Fruit fly (Drosophila melanogaster): ENCODE results near the gene pn.

Gene pn

DNA sequence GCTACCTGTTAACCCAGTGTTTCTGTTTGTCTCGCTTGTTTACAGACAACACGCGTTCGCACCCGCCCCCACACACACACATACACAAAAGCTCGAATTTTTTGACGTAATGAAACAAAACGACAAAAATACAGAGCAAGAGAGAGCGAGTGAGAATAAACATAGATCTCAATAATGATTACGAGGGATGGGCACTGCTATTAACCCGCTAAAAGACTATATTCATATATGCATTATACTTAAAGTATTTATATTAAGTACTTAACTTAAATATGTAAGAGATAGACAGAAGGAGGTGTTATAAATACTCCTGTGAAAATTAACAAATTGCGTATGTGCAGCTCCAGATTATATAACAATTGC, 39.2 kb upstream of the pn start (continued):
- TF ChIP-seq CG43689 (GFP tag; IDR thresholded peaks at IDR 0.05), result peak; percentile 63
- peak; percentile 23 for TF ChIP-seq Camta (GFP tag; optimal IDR thresholded peaks at IDR 0.05)
- TF ChIP-seq Nf-YB (GFP tag; optimal IDR thresholded peaks at IDR 0.05), result peak; percentile 8
- peak; percentile 65 for TF ChIP-seq schlank (tag; optimal IDR thresholded peaks at IDR 0.05)
- TF ChIP-seq CG12744 (GFP tag; optimal IDR thresholded peaks at IDR 0.05), result no peak
- TF ChIP-seq nom (GFP tag; optimal IDR thresholded peaks at IDR 0.05), result no peak
- no peak for TF ChIP-seq CG2116 (GFP tag; optimal IDR thresholded peaks at IDR 0.05)
- no peak for TF ChIP-seq hb (GFP tag; IDR thresholded peaks at IDR 0.05; ENCODE audit: partially characterized antibody)
- no peak for TF ChIP-seq jing (GFP tag; optimal IDR thresholded peaks at IDR 0.05)
- no peak for TF ChIP-seq ttk (GFP tag; IDR thresholded peaks at IDR 0.05)
- TF ChIP-seq CG11093 (GFP tag; IDR thresholded peaks at IDR 0.05), result no peak; the same call in 2 of the 3 replicates
- TF ChIP-seq ap (GFP tag; IDR thresholded peaks at IDR 0.05), result no peak
- no peak for TF ChIP-seq oc (tag; optimal IDR thresholded peaks at IDR 0.05)
- TF ChIP-seq insv (GFP tag; optimal IDR thresholded peaks at IDR 0.05), result peak in 1 of 2 experiments; percentile 38
- peak; percentile 38 for TF ChIP-seq fd102C (GFP tag; optimal IDR thresholded peaks at IDR 0.05)
- TF ChIP-seq Sry-δ (GFP tag; optimal IDR thresholded peaks at IDR 0.05), result no peak
- TF ChIP-seq CG15696 (tag; optimal IDR thresholded peaks at IDR 0.05), result no peak
- TF ChIP-seq C15 (GFP tag; IDR thresholded peaks at IDR 0.05), result no peak
- no peak for TF ChIP-seq CG10979 (tag; optimal IDR thresholded peaks at IDR 0.05)
- TF ChIP-seq lola (GFP tag; optimal IDR thresholded peaks at IDR 0.05), result no peak
- no peak for TF ChIP-seq bigmax (GFP tag; optimal IDR thresholded peaks at IDR 0.05)
- peak in 1 of 2 experiments; percentile 9 for TF ChIP-seq Eip74EF (GFP tag; optimal IDR thresholded peaks at IDR 0.05)
- no peak for TF ChIP-seq Atf3 (GFP tag; optimal IDR thresholded peaks at IDR 0.05)
- peak; percentile 3 for TF ChIP-seq Hr3 (GFP tag; optimal IDR thresholded peaks at IDR 0.05)
- peak; percentile 51 for TF ChIP-seq CG8924 (tag; optimal IDR thresholded peaks at IDR 0.05)
- no peak for TF ChIP-seq trh (GFP tag; optimal IDR thresholded peaks at IDR 0.05)
- TF ChIP-seq her (GFP tag; optimal IDR thresholded peaks at IDR 0.05), result peak; percentile 4
- no peak for TF ChIP-seq da (GFP tag; optimal IDR thresholded peaks at IDR 0.05)
- no peak for TF ChIP-seq CG9727 (GFP tag; optimal IDR thresholded peaks at IDR 0.05)
- TF ChIP-seq Lim3 (GFP tag; IDR thresholded peaks at IDR 0.05), result no peak
- TF ChIP-seq sr (GFP tag; IDR thresholded peaks at IDR 0.05), result peak; percentile 79; the same call in 1 of the 3 replicates
- peak; percentile 38 for TF ChIP-seq CG18262 (tag; optimal IDR thresholded peaks at IDR 0.05)
- TF ChIP-seq CG11696 (GFP tag; IDR thresholded peaks at IDR 0.05), result 0 out of 2 replicates have a peak, but pooled peaks have one; percentile 7
- no peak for TF ChIP-seq CG2199 (GFP tag; IDR thresholded peaks at IDR 0.05)
- no peak for TF ChIP-seq CG30020 (tag; optimal IDR thresholded peaks at IDR 0.05)
- peak; percentile 25 for TF ChIP-seq nmo (GFP tag; optimal IDR thresholded peaks at IDR 0.05)
- TF ChIP-seq gcm2 (GFP tag; optimal IDR thresholded peaks at IDR 0.05), result no peak
- no peak for TF ChIP-seq gfzf (GFP tag; optimal IDR thresholded peaks at IDR 0.05)
- peak; percentile 51; the same call in 1 of the 2 replicates for TF ChIP-seq Drgx (GFP tag; IDR thresholded peaks at IDR 0.05)
- no peak for TF ChIP-seq CG15073 (GFP tag; optimal IDR thresholded peaks at IDR 0.05)
- TF ChIP-seq dimm (GFP tag; IDR thresholded peaks at IDR 0.05), result no peak
- no peak for TF ChIP-seq CG3163 (GFP tag; optimal IDR thresholded peaks at IDR 0.05)
- peak; percentile 28 for TF ChIP-seq Max (GFP tag; optimal IDR thresholded peaks at IDR 0.05)
- TF ChIP-seq CG8478 (optimal IDR thresholded peaks at IDR 0.05), result no peak
- no peak for TF ChIP-seq pb (GFP tag; optimal IDR thresholded peaks at IDR 0.05)
- peak; percentile 64 for TF ChIP-seq caup (GFP tag; optimal IDR thresholded peaks at IDR 0.05; ENCODE audit: severe bottlenecking)
- peak; percentile 32 for TF ChIP-seq CG13296 (GFP tag; optimal IDR thresholded peaks at IDR 0.05)
- no peak for TF ChIP-seq hth (optimal IDR thresholded peaks at IDR 0.05)
- no peak for TF ChIP-seq zen (tag; optimal IDR thresholded peaks at IDR 0.05)
- peak; percentile 0 for TF ChIP-seq CG14710 (tag; optimal IDR thresholded peaks at IDR 0.05)
- TF ChIP-seq repo (GFP tag; optimal IDR thresholded peaks at IDR 0.05), result no peak
- TF ChIP-seq ssp (GFP tag; IDR thresholded peaks at IDR 0.05), result no peak
